Worm (Caenorhabditis elegans) whole organism, late embryonic: Measurements from ENCODE around the gene rpi-1.

ENCODE experiments used
- Y22D7AL.16 ChIP-seq: sonication (generic microtip); optimal IDR thresholded peaks from 2 replicates; lab custom pipeline; 2016; ENCODE audit warnings: missing genetic modification characterization, missing compliant biosample characterization
- pha-4 ChIP-seq: fragments of 150-350 bp; optimal IDR thresholded peaks from 2 replicates; lab custom pipeline; 2018; ENCODE audit warnings: missing biosample characterization, missing genetic modification reagents, missing genetic modification characterization
- pqm-1 ChIP-seq: sonication (generic microtip); optimal IDR thresholded peaks from 2 replicates; lab custom pipeline; 2016; ENCODE audit warnings: missing genetic modification characterization, missing compliant biosample characterization

- TF ChIP-seq Y22D7AL.16 (tag; lab: Kevin White, UChicago) (no peak), pqm-1 (tag; lab: Kevin White, UChicago) (no peak), pha-4 (no peak)
Observed at ce11 chrII:13977701-13978100, 15.5 kb upstream of the rpi-1 start.
